Worm (Caenorhabditis elegans) whole organism, young adult: ENCODE measurements around the gene chdh-1.

Experiments
- C06A6.2 ChIP-seq: fragments of 200-800 bp; sonication (Bioruptor generic); conservative IDR thresholded peaks from 2 replicates; pipeline ENCODE4 v1.3.6; 2022; ENCODE audit warnings: missing genetic modification characterization, missing compliant biosample characterization
- K11D2.4 ChIP-seq: fragments of 200-800 bp; sonication (Bioruptor generic); IDR thresholded peaks from 2 replicates; pipeline ENCODE4 v1.3.6; 2022; ENCODE audit warnings: missing genetic modification reagents, missing genetic modification characterization, missing compliant biosample characterization
- ama-1 ChIP-seq, 3 experiments: fragments of 150-350 bp in 1 of 3; sonication (generic microtip) in 2 of 3; optimal IDR thresholded peaks; 2 replicates each; lab custom pipeline; 2014 to 2018; ENCODE audit warnings: missing biosample characterization in 2 of 3, missing genetic modification characterization in 2 of 3, missing genetic modification reagents in 2 of 3
- aptf-3 ChIP-seq: fragments of 200-800 bp; sonication (Bioruptor generic); IDR thresholded peaks from 2 replicates; pipeline ENCODE4 v1.3.6; 2022; ENCODE audit warnings: missing genetic modification characterization, missing compliant biosample characterization
- dox-1 ChIP-seq: fragments of 200-800 bp; sonication (Bioruptor generic); IDR thresholded peaks from 2 replicates; pipeline ENCODE4 v1.3.6; 2022; ENCODE audit warnings: missing genetic modification reagents, missing genetic modification characterization, missing compliant biosample characterization
- nhr-120 ChIP-seq: fragments of 200-800 bp; sonication (Bioruptor generic); IDR thresholded peaks from 2 replicates; pipeline ENCODE4 v1.3.6; 2022; ENCODE audit warnings: missing genetic modification characterization, missing compliant biosample characterization
- nhr-80 ChIP-seq: sonication (generic microtip); optimal IDR thresholded peaks from 2 replicates; lab custom pipeline; 2016; ENCODE audit warnings: missing genetic modification characterization, missing compliant biosample characterization
- tbx-9 ChIP-seq: sonication (generic microtip); optimal IDR thresholded peaks from 2 replicates; lab custom pipeline; 2016; ENCODE audit warnings: borderline replicate concordance, missing genetic modification characterization, inconsistent platforms, missing compliant biosample characterization
- unc-62 ChIP-seq: fragments of 150-350 bp; optimal IDR thresholded peaks from 2 replicates; lab custom pipeline; 2014; ENCODE audit warnings: missing biosample characterization, missing genetic modification reagents, missing genetic modification characterization

DNA sequence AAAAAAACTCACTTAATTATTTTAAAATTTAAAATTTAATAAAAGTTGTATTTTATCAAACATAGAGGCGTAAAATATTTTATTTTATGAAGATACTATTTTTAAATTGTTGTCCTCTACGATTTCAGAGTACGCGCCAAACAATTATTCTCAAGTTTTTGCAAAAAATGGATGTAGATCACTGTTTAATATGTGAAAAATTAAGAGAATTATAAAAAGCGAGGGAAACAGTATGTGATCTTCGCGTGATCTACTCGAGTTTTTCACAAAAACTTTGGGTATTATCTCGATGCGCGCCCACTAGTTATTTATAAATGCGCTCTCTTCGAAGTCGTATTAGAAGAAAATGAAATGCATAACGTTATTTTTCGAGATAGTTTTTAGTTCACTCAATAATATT lies 49.9 kb downstream of the chdh-1 start:
- no peak for TF ChIP-seq K11D2.4 (GFP tag; lab: Robert Waterston, UW)
- no peak for TF ChIP-seq dox-1
- TF ChIP-seq tbx-9 (tag; lab: Kevin White, UChicago), result no peak
- TF ChIP-seq C06A6.2 (GFP tag; lab: Robert Waterston, UW), result no peak
- no peak for TF ChIP-seq ama-1 (optimal IDR thresholded peaks at IDR 0.05; lab: Kevin White, UChicago)
- no peak for TF ChIP-seq ama-1 (GFP tag; optimal IDR thresholded peaks at IDR 0.05; lab: Kevin White, UChicago)
- no peak for TF ChIP-seq nhr-80 (tag; lab: Kevin White, UChicago)
- no peak for TF ChIP-seq unc-62
- no peak for TF ChIP-seq nhr-120 (GFP tag; lab: Robert Waterston, UW)
- no peak for TF ChIP-seq aptf-3 (GFP tag; lab: Robert Waterston, UW)
